Worm (Caenorhabditis elegans): ENCODE results near the gene csp-1.

Gene csp-1

ce11 chrII:13593659-13594221, 7.3 kb upstream of the csp-1 start, which contains the start of gene clec-146:
TSS of gene clec-146 (minus strand) at chrII:13593774.
- TF ChIP-seq B0261.1 (tag; optimal IDR thresholded peaks at IDR 0.05) (no peak), repo-1 (tag; optimal IDR thresholded peaks at IDR 0.05) (no peak), nhr-179 (tag; optimal IDR thresholded peaks at IDR 0.05) (no peak), mxl-1 (tag; optimal IDR thresholded peaks at IDR 0.05) (no peak), hmg-1.2 (GFP tag; IDR thresholded peaks at IDR 0.05) (peak; percentile 62; the same call in 1 of the 2 replicates)

- TF ChIP-seq lsy-27 (tag; optimal IDR thresholded peaks at IDR 0.05; ENCODE audit: borderline replicate concordance, insufficient read depth) (no peak), ceh-40 (GFP tag; IDR thresholded peaks at IDR 0.05) (no peak), nhr-179 (tag; optimal IDR thresholded peaks at IDR 0.05) (no peak), snpc-1.3 (tag; optimal IDR thresholded peaks at IDR 0.05; ENCODE audit: insufficient read depth) (no peak), ztf-26 (tag; optimal IDR thresholded peaks at IDR 0.05) (no peak), hsf-1 (GFP tag; IDR thresholded peaks at IDR 0.05) (no peak), mxl-1 (tag; optimal IDR thresholded peaks at IDR 0.05) (no peak), ekl-4 (GFP tag; IDR thresholded peaks at IDR 0.05) (no peak), madf-6 (GFP tag; IDR thresholded peaks at IDR 0.05) (no peak), aptf-2 (GFP tag; conservative IDR thresholded peaks at IDR 0.05) (no peak), Y79H2A.3 (GFP tag; conservative IDR thresholded peaks at IDR 0.05) (no peak), xnd-1 (tag; optimal IDR thresholded peaks at IDR 0.05) (no peak), ztf-28 (GFP tag; IDR thresholded peaks at IDR 0.05) (no peak)
Measured at ce11 chrII:13595279-13595678, 5.7 kb upstream of the csp-1 start.

- TF ChIP-seq dpl-1 (GFP tag; optimal IDR thresholded peaks at IDR 0.05), result peak; percentile 88
- TF ChIP-seq him-1 (tag; optimal IDR thresholded peaks at IDR 0.05), result no peak
- TF ChIP-seq mxl-1 (tag; optimal IDR thresholded peaks at IDR 0.05), result no peak
- peak; percentile 92 for TF ChIP-seq lsl-1 (GFP tag; optimal IDR thresholded peaks at IDR 0.05)
- no peak for TF ChIP-seq egrh-3 (GFP tag; IDR thresholded peaks at IDR 0.05)
- no peak for TF ChIP-seq snpc-4 (GFP tag; optimal IDR thresholded peaks at IDR 0.05)
- peak in 3 of 4 experiments; percentile 15 to 76 (median 53) for TF ChIP-seq snpc-4 (tag; optimal IDR thresholded peaks at IDR 0.05)
- peak; percentile 47; the same call in 1 of the 2 replicates for TF ChIP-seq B0019.2 (GFP tag; conservative IDR thresholded peaks at IDR 0.05)
- no peak for TF ChIP-seq F57C9.4 (tag; optimal IDR thresholded peaks at IDR 0.05)
- no peak for TF ChIP-seq lag-1 (GFP tag; IDR thresholded peaks at IDR 0.05)
- TF ChIP-seq hmg-1.2 (GFP tag; IDR thresholded peaks at IDR 0.05), result peak; percentile 49; the same call in 1 of the 2 replicates
- 0 out of 2 replicates have a peak, but pooled peaks have one; percentile 8 for TF ChIP-seq C17E4.6 (GFP tag; IDR thresholded peaks at IDR 0.05)
- TF ChIP-seq hsf-1 (GFP tag; IDR thresholded peaks at IDR 0.05), result 0 out of 2 replicates have a peak, but pooled peaks have one; percentile 41
- no peak for TF ChIP-seq sdz-38 (tag; optimal IDR thresholded peaks at IDR 0.05)
- TF ChIP-seq ekl-4 (GFP tag; IDR thresholded peaks at IDR 0.05), result no peak
- TF ChIP-seq F39B2.1 (GFP tag; IDR thresholded peaks at IDR 0.05), result no peak
- TF ChIP-seq lsy-27 (tag; optimal IDR thresholded peaks at IDR 0.05; ENCODE audit: borderline replicate concordance, insufficient read depth), result no peak
- no peak for TF ChIP-seq ceh-79 (tag; optimal IDR thresholded peaks at IDR 0.05)
- peak; percentile 82 for TF ChIP-seq D2030.7 (GFP tag; IDR thresholded peaks at IDR 0.05)
- peak; percentile 67 for TF ChIP-seq dox-1 (GFP tag; IDR thresholded peaks at IDR 0.05)
- TF ChIP-seq xnd-1 (tag; optimal IDR thresholded peaks at IDR 0.05), result peak; percentile 92
- no peak for TF ChIP-seq akir-1 (GFP tag; optimal IDR thresholded peaks at IDR 0.05)
- TF ChIP-seq T07F8.4 (tag; optimal IDR thresholded peaks at IDR 0.05), result no peak
- TF ChIP-seq madf-6 (GFP tag; IDR thresholded peaks at IDR 0.05), result peak; percentile 100
- no peak for TF ChIP-seq Y79H2A.3 (GFP tag; conservative IDR thresholded peaks at IDR 0.05)
- TF ChIP-seq rpc-1 (optimal IDR thresholded peaks at IDR 0.05), result no peak
- no peak for TF ChIP-seq rpc-1 (tag; optimal IDR thresholded peaks at IDR 0.05)
- peak; percentile 62 for TF ChIP-seq F49E8.2 (tag; optimal IDR thresholded peaks at IDR 0.05; ENCODE audit: insufficient read depth)
- peak; percentile 75 for TF ChIP-seq snpc-3.4 (tag; optimal IDR thresholded peaks at IDR 0.05)
- TF ChIP-seq efl-1 (GFP tag; optimal IDR thresholded peaks at IDR 0.05), result peak; percentile 96
- peak in 2 of 3 experiments; percentile 77 to 78 for TF ChIP-seq lin-35 (GFP tag; optimal IDR thresholded peaks at IDR 0.05)
- no peak for TF ChIP-seq F57A8.1 (GFP tag; optimal IDR thresholded peaks at IDR 0.05)
- peak; percentile 41 for TF ChIP-seq tlf-1 (GFP tag; optimal IDR thresholded peaks at IDR 0.05)
- TF ChIP-seq F23B12.7 (tag; optimal IDR thresholded peaks at IDR 0.05; ENCODE audit: insufficient read depth), result no peak
- no peak for TF ChIP-seq attf-6 (GFP tag; IDR thresholded peaks at IDR 0.05)
Measured at ce11 chrII:13596505-13596977, 4.5 kb upstream of the csp-1 start, which contains the start of the genes fbxc-23 and csc-1. TSS of gene fbxc-23 (minus strand) at chrII:13596555. TSS of gene csc-1 (plus strand) at chrII:13596955.

Data from whole organism, young adult.